Fruit fly (Drosophila melanogaster) whole organism, embryonic: Measurements from ENCODE around the gene CG13064.

Experiments used
- Abd-B ChIP-seq: fragments of 200-800 bp; sonication (Bioruptor generic); optimal IDR thresholded peaks from 2 replicates; lab custom pipeline; 2018; ENCODE audit warnings: missing biosample characterization, mild to moderate bottlenecking, missing genetic modification characterization, moderate library complexity
- Awh ChIP-seq: fragments of 200-800 bp; sonication (Bioruptor generic); IDR thresholded peaks from 2 replicates; pipeline ENCODE4, ENCODE4 v1.3.6; 2022; ENCODE audit warnings: missing biosample characterization, missing genetic modification characterization
- BEAF-32 ChIP-seq: fragments of 200-800 bp; sonication (Bioruptor generic); optimal IDR thresholded peaks from 3 replicates; lab custom pipeline; 2017; ENCODE audit warnings: missing biosample characterization, missing genetic modification characterization, mild to moderate bottlenecking, moderate library complexity, missing genetic modification reagents
- Bteb2 ChIP-seq: fragments of 200-800 bp; sonication (Bioruptor generic); optimal IDR thresholded peaks from 2 replicates; lab custom pipeline; 2016; ENCODE audit warnings: missing biosample characterization, missing genetic modification characterization
- CG10267 ChIP-seq: fragments of 200-800 bp; sonication (Bioruptor generic); optimal IDR thresholded peaks from 2 replicates; lab custom pipeline; 2018; ENCODE audit warnings: missing biosample characterization, mild to moderate bottlenecking, missing genetic modification characterization, moderate library complexity
- CG12659 ChIP-seq: fragments of 200-800 bp; sonication (Bioruptor generic); optimal IDR thresholded peaks from 3 replicates; lab custom pipeline; 2017; ENCODE audit warnings: mild to moderate bottlenecking, missing biosample characterization, missing genetic modification reagents, missing genetic modification characterization
- CG13296 ChIP-seq: fragments of 200-800 bp; sonication (Bioruptor generic); optimal IDR thresholded peaks from 3 replicates; lab custom pipeline; 2018; ENCODE audit warnings: missing biosample characterization, mild to moderate bottlenecking, missing genetic modification characterization
- CG17328 ChIP-seq: fragments of 200-800 bp; sonication (Bioruptor generic); IDR thresholded peaks from 2 replicates; pipeline ENCODE4 v1.3.6; 2022; ENCODE audit warnings: missing biosample characterization, missing genetic modification characterization
- CG17359 ChIP-seq: fragments of 200-800 bp; sonication (Bioruptor generic); optimal IDR thresholded peaks from 3 replicates; lab custom pipeline; 2018; ENCODE audit warnings: missing biosample characterization, mild to moderate bottlenecking, missing genetic modification characterization, moderate library complexity
- CG17912 ChIP-seq: fragments of 200-800 bp; sonication (Bioruptor generic); optimal IDR thresholded peaks from 2 replicates; lab custom pipeline; 2018; ENCODE audit warnings: missing biosample characterization, mild to moderate bottlenecking, missing genetic modification characterization
- CG18011 ChIP-seq: fragments of 200-800 bp; sonication (Bioruptor generic); optimal IDR thresholded peaks from 2 replicates; lab custom pipeline; 2017; ENCODE audit warnings: missing biosample characterization, missing genetic modification characterization, mild to moderate bottlenecking, moderate library complexity, missing genotype
- CG30020 ChIP-seq: fragments of 200-800 bp; optimal IDR thresholded peaks from 2 replicates; lab custom pipeline; 2019; ENCODE audit warnings: missing biosample characterization, mild to moderate bottlenecking, missing genetic modification characterization, moderate library complexity
- CG30403 ChIP-seq: fragments of 200-800 bp; sonication (Bioruptor generic); optimal IDR thresholded peaks from 3 replicates; lab custom pipeline; 2016; ENCODE audit warnings: missing biosample characterization, missing genetic modification characterization
- CG32532 ChIP-seq: fragments of 200-800 bp; sonication (Bioruptor generic); IDR thresholded peaks from 2 replicates; pipeline ENCODE4 v1.3.6; 2022; ENCODE audit warnings: missing biosample characterization, missing genetic modification characterization
- CG3281 ChIP-seq: fragments of 200-800 bp; sonication (Bioruptor generic); optimal IDR thresholded peaks from 3 replicates; lab custom pipeline; 2017; ENCODE audit warnings: missing biosample characterization, mild to moderate bottlenecking, missing genetic modification characterization
- CG4707 ChIP-seq: fragments of 200-800 bp; sonication (Bioruptor generic); optimal IDR thresholded peaks from 2 replicates; lab custom pipeline; 2018; ENCODE audit warnings: missing biosample characterization, mild to moderate bottlenecking, missing genetic modification characterization, moderate library complexity
- CG4820 ChIP-seq: fragments of 200-800 bp; sonication (Bioruptor generic); optimal IDR thresholded peaks from 3 replicates; lab custom pipeline; 2016; ENCODE audit warnings: missing biosample characterization, missing genetic modification characterization
- CG6175 ChIP-seq: fragments of 200-800 bp; sonication (Bioruptor generic); IDR thresholded peaks from 3 replicates; pipeline ENCODE4 v1.3.6; 2022; ENCODE audit warnings: missing biosample characterization, missing genetic modification characterization
- CG6791 ChIP-seq: fragments of 200-800 bp; sonication (Bioruptor generic); IDR thresholded peaks from 3 replicates; pipeline ENCODE4 v1.3.6; 2022; ENCODE audit warnings: missing biosample characterization, missing genetic modification characterization; ENCODE audit not compliant: partially characterized antibody
- CG6854 ChIP-seq: fragments of 200-800 bp; sonication (Bioruptor generic); optimal IDR thresholded peaks from 3 replicates; lab custom pipeline; 2017; ENCODE audit warnings: missing biosample characterization, mild to moderate bottlenecking, missing genetic modification characterization
- CG7271 ChIP-seq: fragments of 200-800 bp; sonication (Bioruptor generic); optimal IDR thresholded peaks from 2 replicates; lab custom pipeline; 2018; ENCODE audit warnings: missing biosample characterization, mild to moderate bottlenecking, missing genetic modification characterization, moderate library complexity
- CG7786 ChIP-seq: fragments of 200-800 bp; sonication (Bioruptor generic); optimal IDR thresholded peaks from 2 replicates; lab custom pipeline; 2016; ENCODE audit warnings: missing biosample characterization, missing genetic modification characterization
- CG8944 ChIP-seq: fragments of 200-800 bp; sonication (Bioruptor generic); optimal IDR thresholded peaks from 3 replicates; lab custom pipeline; 2016; ENCODE audit warnings: missing biosample characterization, missing genetic modification characterization
- CTCF ChIP-seq: fragments of 200-800 bp; sonication (Bioruptor generic); optimal IDR thresholded peaks from 2 replicates; lab custom pipeline; 2017; ENCODE audit warnings: missing biosample characterization, mild to moderate bottlenecking, missing genetic modification characterization, moderate library complexity
- CoRest ChIP-seq: fragments of 200-800 bp; sonication (Bioruptor generic); optimal IDR thresholded peaks from 3 replicates; lab custom pipeline; 2018; ENCODE audit warnings: missing biosample characterization, mild to moderate bottlenecking, missing genetic modification characterization, moderate library complexity
- Deaf1 ChIP-seq: fragments of 200-800 bp; optimal IDR thresholded peaks from 3 replicates; lab custom pipeline; 2019; ENCODE audit warnings: missing biosample characterization, mild to moderate bottlenecking, missing genetic modification characterization, moderate library complexity
- MBD-R2 ChIP-seq: fragments of 200-800 bp; sonication (Bioruptor generic); IDR thresholded peaks from 2 replicates; pipeline ENCODE4 v1.3.6; 2022; ENCODE audit warnings: missing biosample characterization, missing genetic modification characterization
- MESR4 ChIP-seq: fragments of 200-800 bp; sonication (Bioruptor generic); optimal IDR thresholded peaks from 2 replicates; lab custom pipeline; 2018; ENCODE audit warnings: missing biosample characterization, mild to moderate bottlenecking, missing genetic modification characterization, moderate library complexity
- NfI ChIP-seq: fragments of 200-800 bp; sonication (Bioruptor generic); optimal IDR thresholded peaks from 3 replicates; lab custom pipeline; 2018; ENCODE audit warnings: missing biosample characterization, mild to moderate bottlenecking, missing genetic modification characterization, moderate library complexity
- Oaz ChIP-seq: fragments of 200-800 bp; sonication (Bioruptor generic); IDR thresholded peaks from 2 replicates; pipeline ENCODE4 v1.3.6; 2022; ENCODE audit warnings: missing biosample characterization, missing genetic modification characterization
- PHDP ChIP-seq: fragments of 200-800 bp; sonication (Bioruptor generic); optimal IDR thresholded peaks from 3 replicates; lab custom pipeline; 2018; ENCODE audit warnings: missing biosample characterization, mild to moderate bottlenecking, missing genetic modification characterization, moderate library complexity
- Spps ChIP-seq: fragments of 200-800 bp; sonication (Bioruptor generic); optimal IDR thresholded peaks from 2 replicates; lab custom pipeline; 2018; ENCODE audit warnings: missing biosample characterization, mild to moderate bottlenecking, missing genetic modification characterization
- YL-1 ChIP-seq: fragments of 200-800 bp; sonication (Bioruptor generic); optimal IDR thresholded peaks from 3 replicates; lab custom pipeline; 2017; ENCODE audit warnings: missing biosample characterization, mild to moderate bottlenecking, missing genetic modification characterization
- ab ChIP-seq: fragments of 200-800 bp; sonication (Bioruptor generic); optimal IDR thresholded peaks from 2 replicates; lab custom pipeline; 2016; ENCODE audit warnings: missing biosample characterization, missing genetic modification characterization
- amos ChIP-seq: fragments of 200-800 bp; sonication (Bioruptor generic); IDR thresholded peaks from 2 replicates; pipeline ENCODE4 v1.3.6; 2022; ENCODE audit warnings: missing biosample characterization, missing genetic modification characterization; ENCODE audit not compliant: partially characterized antibody
- aop ChIP-seq: fragments of 200-800 bp; sonication (Bioruptor generic); IDR thresholded peaks from 2 replicates; pipeline ENCODE4 v1.3.6; 2022; ENCODE audit warnings: missing biosample characterization, missing genetic modification characterization
- bcd ChIP-seq: fragments of 200-800 bp; sonication (Bioruptor generic); optimal IDR thresholded peaks from 2 replicates; lab custom pipeline; 2017; ENCODE audit warnings: missing biosample characterization, mild to moderate bottlenecking, missing genetic modification characterization
- crp ChIP-seq, 2 experiments: fragments of 200-800 bp; sonication (Bioruptor generic); optimal IDR thresholded peaks; 2 replicates in 1 of 2; 3 replicates in 1 of 2; lab custom pipeline; 2017; ENCODE audit warnings: missing biosample characterization in 2 of 2, missing genetic modification characterization in 2 of 2, mild to moderate bottlenecking in 1 of 2, moderate library complexity in 1 of 2
- dan ChIP-seq: fragments of 200-800 bp; sonication (Bioruptor generic); IDR thresholded peaks from 2 replicates; pipeline ENCODE4 v1.3.6; 2022; ENCODE audit warnings: missing biosample characterization, missing genetic modification characterization
- dpn ChIP-seq, 2 experiments: fragments of 200-800 bp; sonication (Bioruptor generic); optimal IDR thresholded peaks; 3 replicates each; lab custom pipeline; 2016; ENCODE audit warnings: missing biosample characterization in 2 of 2, missing genetic modification characterization in 2 of 2
- grn ChIP-seq: fragments of 200-800 bp; sonication (Bioruptor generic); optimal IDR thresholded peaks from 3 replicates; lab custom pipeline; 2017; ENCODE audit warnings: missing biosample characterization, missing genetic modification characterization
- her ChIP-seq: fragments of 200-800 bp; sonication (Bioruptor generic); optimal IDR thresholded peaks from 2 replicates; lab custom pipeline; 2016; ENCODE audit warnings: missing biosample characterization, missing genetic modification characterization
- kah ChIP-seq: fragments of 200-800 bp; sonication (Bioruptor generic); optimal IDR thresholded peaks from 2 replicates; lab custom pipeline; 2018; ENCODE audit warnings: missing biosample characterization, mild to moderate bottlenecking, missing genetic modification characterization
- mirr ChIP-seq: fragments of 200-800 bp; sonication (Bioruptor generic); optimal IDR thresholded peaks from 3 replicates; lab custom pipeline; 2018; ENCODE audit warnings: missing biosample characterization, mild to moderate bottlenecking, missing genetic modification characterization
- mld ChIP-seq: fragments of 200-800 bp; sonication (Bioruptor generic); IDR thresholded peaks from 3 replicates; pipeline ENCODE4 v1.3.6; 2022; ENCODE audit warnings: missing biosample characterization, missing genetic modification characterization; ENCODE audit not compliant: partially characterized antibody
- nerfin-2 ChIP-seq: fragments of 200-800 bp; sonication (Bioruptor generic); IDR thresholded peaks from 2 replicates; pipeline ENCODE4 v1.3.6; 2022; ENCODE audit warnings: missing biosample characterization, missing genetic modification characterization; ENCODE audit not compliant: partially characterized antibody
- nmo ChIP-seq: fragments of 200-800 bp; sonication (Bioruptor generic); optimal IDR thresholded peaks from 2 replicates; lab custom pipeline; 2018; ENCODE audit warnings: missing biosample characterization, mild to moderate bottlenecking, missing genetic modification characterization, moderate library complexity
- sob ChIP-seq: fragments of 200-800 bp; sonication (Bioruptor generic); IDR thresholded peaks from 2 replicates; pipeline ENCODE4 v1.3.6; 2022; ENCODE audit warnings: missing biosample characterization, missing genetic modification characterization
- stwl ChIP-seq: fragments of 200-800 bp; sonication (Bioruptor generic); optimal IDR thresholded peaks from 3 replicates; lab custom pipeline; 2018; ENCODE audit warnings: missing biosample characterization, mild to moderate bottlenecking, missing genetic modification characterization, moderate library complexity
- trem ChIP-seq: fragments of 200-800 bp; optimal IDR thresholded peaks from 3 replicates; lab custom pipeline; 2019; ENCODE audit warnings: missing biosample characterization, mild to moderate bottlenecking, missing genetic modification characterization, moderate library complexity
- zen ChIP-seq: fragments of 200-800 bp; sonication (Bioruptor generic); optimal IDR thresholded peaks from 3 replicates; lab custom pipeline; 2018; ENCODE audit warnings: missing biosample characterization, mild to moderate bottlenecking, missing genetic modification characterization, moderate library complexity

CG13064 gene

DNA sequence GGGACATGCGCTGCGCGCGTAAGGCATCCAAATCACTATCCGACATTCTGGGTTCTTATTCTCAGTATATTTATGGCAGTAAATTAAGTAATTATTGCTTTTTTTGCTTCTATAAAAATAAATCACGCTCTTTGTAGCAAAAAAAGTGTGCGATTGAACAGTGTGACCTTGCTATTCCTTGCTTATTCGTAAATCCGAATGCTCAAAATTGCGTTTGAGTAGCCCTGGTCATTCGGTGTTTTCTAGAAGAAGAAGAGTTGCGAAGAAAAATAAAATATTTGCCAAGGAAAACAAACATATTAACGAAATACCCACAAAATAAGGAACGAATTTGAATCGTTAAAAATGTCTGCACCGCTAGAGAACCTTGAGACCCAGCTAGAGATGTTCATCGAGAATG lies 48.3 kb upstream of the CG13064 start, which contains the start of the genes PDCD-5 and MED10 (continued):
- TF ChIP-seq aop (GFP tag; lab: Robert Waterston, UW) (no peak), MESR4 (GFP tag; lab: Kevin White, UChicago) (peak; percentile 92), PHDP (tag; lab: Kevin White, UChicago) (no peak), her (GFP tag; lab: Kevin White, UChicago) (peak; percentile 100), CG30403 (GFP tag; lab: Kevin White, UChicago) (peak; percentile 4), nmo (GFP tag; lab: Kevin White, UChicago) (peak; percentile 70), CG30020 (tag; lab: Kevin White, UChicago) (peak; percentile 80), CG17328 (no peak), CG17359 (tag; lab: Kevin White, UChicago) (peak; percentile 45), CG12659 (GFP tag; lab: Kevin White, UChicago) (peak; percentile 60), CG4820 (GFP tag; lab: Kevin White, UChicago) (no peak), CG32532 (GFP tag; lab: Robert Waterston, UW) (no peak), mirr (GFP tag; lab: Kevin White, UChicago) (no peak), CG6791 (GFP tag; lab: Robert Waterston, UW) (peak; percentile 32; the same call in 2 of the 3 replicates), CG13296 (no peak), Spps (tag; lab: Kevin White, UChicago) (no peak), NfI (GFP tag; lab: Kevin White, UChicago) (peak; percentile 35), CG4707 (no peak), mld (GFP tag; lab: Robert Waterston, UW) (no peak), dan (GFP tag; lab: Robert Waterston, UW) (no peak), CG17912 (GFP tag; lab: Kevin White, UChicago) (peak; percentile 55), CG3281 (GFP tag; lab: Kevin White, UChicago) (peak; percentile 72), CG18011 (GFP tag; lab: Kevin White, UChicago) (no peak), CG8944 (GFP tag; lab: Kevin White, UChicago) (no peak), kah (GFP tag; lab: Kevin White, UChicago) (no peak), BEAF-32 (peak; percentile 53), Bteb2 (GFP tag; lab: Kevin White, UChicago) (no peak), zen (peak; percentile 36), CG7271 (tag; lab: Kevin White, UChicago) (no peak), CoRest (tag; lab: Kevin White, UChicago) (peak; percentile 47), Abd-B (GFP tag; lab: Kevin White, UChicago) (peak; percentile 16), stwl (tag; lab: Kevin White, UChicago) (peak; percentile 94), YL-1 (GFP tag; lab: Kevin White, UChicago) (peak; percentile 96), grn (GFP tag; lab: Kevin White, UChicago) (no peak), CG7786 (GFP tag; lab: Kevin White, UChicago) (no peak), bcd (GFP tag; lab: Kevin White, UChicago) (peak; percentile 59), Deaf1 (tag; lab: Kevin White, UChicago) (peak; percentile 58), Oaz (no peak), CG6175 (GFP tag; lab: Robert Waterston, UW) (no peak), MBD-R2 (GFP tag; lab: Robert Waterston, UW) (peak; percentile 96), amos (GFP tag; lab: Robert Waterston, UW) (peak; percentile 43), Awh (GFP tag; lab: Robert Waterston, UW) (no peak), CG10267 (tag; lab: Kevin White, UChicago) (peak; percentile 34), CTCF (GFP tag; lab: Kevin White, UChicago) (peak; percentile 54), nerfin-2 (GFP tag; lab: Robert Waterston, UW) (no peak), ab (GFP tag; lab: Kevin White, UChicago) (no peak), trem (tag; lab: Kevin White, UChicago) (peak; percentile 42), sob (GFP tag; lab: Robert Waterston, UW) (peak; percentile 44; the same call in 1 of the 2 replicates), CG6854 (no peak), dpn (GFP tag; optimal IDR thresholded peaks at IDR 0.05; lab: Kevin White, UChicago) (peak; percentile 9 to 14), crp (GFP tag; optimal IDR thresholded peaks at IDR 0.05; lab: Kevin White, UChicago) (peak in 1 of 2 experiments; percentile 72)
